Fruit fly (Drosophila melanogaster) whole organism, larva: Measurements from ENCODE around the gene dob.

Source experiments
- noc ChIP-seq: fragments of 200-800 bp; sonication (Bioruptor generic); optimal IDR thresholded peaks from 3 replicates; lab custom pipeline; 2019; ENCODE audit warnings: missing biosample characterization, mild to moderate bottlenecking, missing genetic modification characterization, moderate library complexity

dob gene

DNA sequence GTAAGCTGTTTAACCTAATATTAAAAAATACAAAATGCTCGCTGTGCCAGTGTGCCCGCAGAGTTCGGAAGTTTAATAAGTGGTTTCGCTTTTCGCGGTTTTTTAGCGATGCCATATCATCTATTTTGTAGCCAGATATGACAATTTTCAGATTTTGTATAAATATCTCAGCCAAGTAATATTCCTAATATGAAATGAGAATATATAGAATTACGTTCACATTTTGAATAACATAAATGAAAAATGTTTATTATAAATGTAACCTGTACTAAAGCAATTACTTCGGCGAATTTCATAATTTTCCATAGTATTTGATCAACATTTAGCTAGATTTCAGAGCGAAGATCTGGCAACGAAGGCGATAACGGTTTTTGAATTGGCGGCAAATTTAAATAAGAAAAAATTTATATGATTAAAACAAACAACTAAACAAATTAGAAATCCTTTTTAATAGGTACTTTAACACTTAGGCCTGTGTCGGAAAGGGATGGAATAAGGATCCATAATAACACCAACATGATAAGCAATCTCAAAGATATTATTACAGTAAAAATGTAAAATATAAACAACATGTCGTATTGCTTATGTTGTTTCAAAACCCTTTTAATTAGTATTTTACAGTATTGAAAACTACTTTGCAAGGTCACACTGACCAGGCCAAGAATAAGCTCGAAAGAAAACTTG, at the start of gene dob, which contains the start of gene opm:
TSS of gene dob (plus strand) at position 634 of the 684 bp plus-strand sequence.
TSS of gene opm (minus strand) at position 59 of the 684 bp plus-strand sequence.
- TF ChIP-seq noc (tag; lab: Kevin White, UChicago) = peak; percentile 15

DNA sequence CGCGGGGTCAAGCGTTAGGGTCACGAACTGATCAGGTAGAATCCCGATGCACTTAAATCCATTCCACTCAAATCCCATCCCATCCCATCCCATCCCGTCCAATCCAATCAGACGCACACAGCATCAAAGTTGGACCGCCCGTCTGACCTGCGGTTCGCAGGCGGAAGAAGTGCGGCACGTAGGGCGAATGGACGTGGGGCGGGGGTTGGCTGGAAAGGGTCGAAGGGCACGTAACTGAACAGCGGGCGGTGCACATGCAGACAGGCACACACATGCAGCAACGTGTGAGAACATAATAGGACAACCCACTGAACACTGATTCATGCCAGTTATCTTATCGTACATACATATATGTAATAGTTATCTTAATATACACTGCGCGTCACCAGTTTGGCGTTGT, 47.4 kb upstream of the dob start:
- TF ChIP-seq noc (tag; lab: Kevin White, UChicago) = no peak

DNA sequence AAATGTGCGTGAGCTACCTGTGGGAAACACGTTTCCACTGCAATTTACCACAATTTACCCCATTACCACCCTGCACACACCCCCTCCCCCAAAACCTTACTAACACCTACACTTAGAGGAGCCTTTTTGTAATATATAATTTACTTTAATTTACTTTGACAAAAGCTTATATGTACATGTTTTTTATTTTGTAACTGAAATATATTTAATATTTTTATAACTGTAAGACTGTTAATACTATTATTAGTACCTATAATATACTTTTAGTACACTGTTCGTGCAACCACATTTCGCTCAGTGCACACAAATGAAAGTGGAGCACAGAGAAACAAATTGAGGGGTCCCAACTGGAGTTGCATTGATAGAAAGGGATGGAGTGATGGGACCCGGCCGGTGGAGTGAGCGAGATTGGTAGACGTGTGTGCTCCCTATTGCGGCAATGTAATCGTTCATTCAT, 45.8 kb upstream of the dob start:
- TF ChIP-seq noc (tag; lab: Kevin White, UChicago) = no peak

DNA sequence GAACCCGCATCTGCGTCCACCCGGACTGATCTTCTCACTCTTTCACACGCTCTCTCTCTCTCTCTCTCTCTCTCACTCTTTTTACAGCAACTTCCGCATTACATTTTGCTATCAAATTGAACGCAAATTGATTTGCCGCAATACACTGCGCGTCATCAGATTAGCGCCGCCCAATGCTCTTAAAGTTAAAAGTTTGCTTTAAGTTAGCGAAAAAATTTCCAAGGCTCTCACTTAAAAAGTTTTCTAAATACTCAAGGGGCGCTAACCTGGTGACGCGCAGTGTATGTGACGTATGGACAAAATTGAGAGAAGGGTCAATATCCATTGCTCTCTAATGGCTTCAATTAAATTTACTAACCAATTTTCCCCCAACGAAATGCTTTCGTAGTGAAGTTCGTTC, 44.6 kb upstream of the dob start:
- TF ChIP-seq noc (tag; lab: Kevin White, UChicago) = peak; percentile 22

DNA sequence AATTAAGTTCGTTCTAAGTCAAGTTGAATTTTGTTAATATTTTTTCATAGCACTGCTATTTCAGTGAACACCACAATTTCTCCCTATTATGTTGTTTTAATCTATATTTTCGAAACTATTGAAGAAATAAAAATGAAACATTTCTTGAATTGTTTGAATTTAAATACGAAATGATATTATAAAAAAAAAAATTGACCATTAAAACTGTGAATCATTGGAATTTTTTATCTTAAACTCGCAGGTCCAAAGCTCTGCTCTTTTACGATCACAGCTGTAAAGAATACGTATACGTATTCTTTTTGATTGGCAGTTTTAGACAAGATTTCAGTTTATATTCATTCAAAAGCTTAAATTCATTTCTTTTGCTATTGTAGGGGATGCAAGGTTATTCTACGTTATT, 43.4 kb upstream of the dob start:
- TF ChIP-seq noc (tag; lab: Kevin White, UChicago) = no peak

DNA sequence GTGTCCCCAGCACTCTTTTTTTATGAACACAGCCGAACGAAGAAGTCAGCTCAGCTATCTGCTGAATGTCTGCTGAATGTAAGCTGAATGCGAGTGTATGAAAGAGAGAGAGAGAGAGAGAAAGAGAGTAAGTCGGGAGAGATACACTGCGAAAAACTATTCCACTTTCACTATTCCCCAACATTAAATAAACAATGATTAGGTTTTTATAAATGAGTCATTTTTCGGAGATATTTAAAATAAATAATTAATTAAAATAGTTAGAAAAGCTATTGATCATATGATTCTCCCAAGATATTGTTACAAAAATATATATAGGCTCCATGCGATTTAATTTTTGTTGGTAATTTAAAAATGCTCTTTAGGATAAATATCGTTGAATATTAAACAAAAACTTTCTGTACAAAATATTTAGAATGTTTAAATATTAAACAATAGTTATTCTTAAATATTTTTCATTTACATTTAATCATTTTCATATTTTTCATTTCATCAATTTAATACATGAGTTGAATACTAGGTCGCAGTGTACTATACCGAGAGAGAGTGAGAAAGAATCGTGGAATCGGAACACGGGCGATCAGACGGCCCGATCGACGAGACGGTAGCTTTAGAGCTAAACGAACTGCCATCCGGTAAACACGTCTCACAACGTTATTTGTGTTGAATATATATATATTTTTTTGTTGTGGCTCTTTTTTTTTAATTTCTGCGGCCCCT, 42.8 kb upstream of the dob start, which contains the start of gene be:
TSS of gene be (plus strand) at position 611 of the 720 bp plus-strand sequence.
- peak; percentile 87 for TF ChIP-seq noc (tag; lab: Kevin White, UChicago)

DNA sequence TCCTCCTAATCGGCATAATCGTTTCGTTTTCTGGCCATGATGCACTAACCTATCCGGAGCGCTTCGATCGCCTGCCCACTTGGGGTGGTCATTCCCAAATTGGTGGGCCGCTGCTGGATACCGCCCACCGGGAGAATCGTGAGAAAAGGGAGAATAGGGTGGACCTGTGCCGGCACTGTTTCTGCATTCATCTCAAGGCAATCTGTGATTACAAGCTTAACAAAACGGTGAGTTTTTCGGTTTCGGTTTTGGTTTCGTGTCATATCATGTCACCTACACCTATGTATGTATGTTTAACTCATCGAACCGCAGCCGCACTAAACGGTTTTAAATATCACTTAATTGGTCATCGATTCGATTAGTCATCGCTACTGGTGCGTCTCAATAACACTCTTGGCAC, 42.1 kb upstream of the dob start:
- no peak for TF ChIP-seq noc (tag; lab: Kevin White, UChicago)

DNA sequence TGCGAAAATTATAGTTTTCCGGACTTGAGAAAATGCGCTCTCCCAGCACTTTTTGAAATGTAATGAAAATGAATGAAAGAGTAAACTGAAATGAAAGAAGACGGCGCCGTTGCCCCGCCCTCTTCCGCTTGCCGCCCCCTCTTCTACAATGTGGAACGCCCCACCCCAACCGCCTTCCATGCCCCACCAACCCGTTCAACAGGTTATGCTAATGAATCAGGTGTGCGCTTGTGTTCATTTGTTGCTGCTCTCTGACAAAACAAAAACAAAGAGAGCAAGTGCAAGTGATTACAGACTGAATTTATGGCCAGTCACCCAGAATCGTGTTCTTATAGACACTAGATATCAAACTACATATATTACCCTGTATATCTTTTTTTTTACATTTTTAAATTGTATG, 41.1 kb upstream of the dob start:
- no peak for TF ChIP-seq noc (tag; lab: Kevin White, UChicago)

DNA sequence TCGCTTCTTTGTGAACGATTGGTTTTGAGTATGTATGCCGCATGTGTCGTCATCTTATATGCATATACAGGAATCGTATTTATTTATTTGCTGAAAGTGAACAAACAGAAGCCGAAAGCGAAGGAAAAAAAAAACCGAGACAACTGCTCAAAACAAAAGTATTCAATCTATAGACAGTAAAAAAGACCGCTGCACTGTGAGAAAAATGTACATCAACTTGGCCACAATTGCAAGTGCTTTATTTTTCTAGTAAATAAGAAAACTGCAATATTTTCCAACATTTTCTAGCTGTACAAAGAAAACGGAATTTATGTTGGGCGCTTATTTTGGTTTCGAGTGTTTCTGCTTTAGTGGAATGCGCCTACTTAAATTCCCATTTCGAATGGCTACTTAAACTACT, 39.9 kb upstream of the dob start:
- no peak for TF ChIP-seq noc (tag; lab: Kevin White, UChicago)

DNA sequence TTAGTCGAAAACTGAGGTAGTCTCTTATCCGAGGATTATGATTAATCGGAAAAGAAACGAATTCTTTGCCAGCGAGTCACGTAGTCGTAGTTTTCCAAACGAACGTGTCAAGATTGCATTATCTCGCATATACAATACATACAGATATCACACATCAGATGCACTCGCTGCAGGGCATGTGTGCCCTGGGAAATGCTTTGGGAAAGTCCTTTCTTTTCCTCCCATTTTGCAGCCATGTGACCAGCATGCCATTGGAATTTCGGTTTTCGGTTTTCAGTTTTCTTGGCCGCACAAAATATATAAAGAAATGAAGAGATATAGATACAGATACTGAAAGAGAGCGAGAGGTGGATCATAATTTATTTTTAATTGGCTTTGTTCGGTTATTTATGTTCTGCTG, 38.7 kb upstream of the dob start:
- TF ChIP-seq noc (tag; lab: Kevin White, UChicago) = no peak

DNA sequence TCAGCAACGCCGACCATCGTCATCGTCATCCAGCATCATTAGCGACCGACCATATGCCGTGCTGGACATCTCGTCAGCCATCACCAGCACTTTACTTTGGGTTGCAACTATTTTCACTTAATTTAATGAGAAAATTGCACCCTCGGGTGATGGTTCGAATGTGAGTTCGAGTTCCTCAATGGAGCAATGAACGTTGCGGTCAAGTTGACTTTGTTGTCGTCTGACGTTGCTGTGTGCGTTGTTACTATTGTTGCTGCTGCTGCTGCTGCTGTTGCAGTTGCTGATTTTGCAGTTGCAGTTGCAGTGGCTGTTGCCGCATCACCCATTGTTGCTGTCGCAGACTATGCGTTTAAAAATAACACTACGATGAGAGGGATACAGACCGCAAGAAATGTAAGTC, 36.9 kb upstream of the dob start:
- TF ChIP-seq noc (tag; lab: Kevin White, UChicago) = no peak

DNA sequence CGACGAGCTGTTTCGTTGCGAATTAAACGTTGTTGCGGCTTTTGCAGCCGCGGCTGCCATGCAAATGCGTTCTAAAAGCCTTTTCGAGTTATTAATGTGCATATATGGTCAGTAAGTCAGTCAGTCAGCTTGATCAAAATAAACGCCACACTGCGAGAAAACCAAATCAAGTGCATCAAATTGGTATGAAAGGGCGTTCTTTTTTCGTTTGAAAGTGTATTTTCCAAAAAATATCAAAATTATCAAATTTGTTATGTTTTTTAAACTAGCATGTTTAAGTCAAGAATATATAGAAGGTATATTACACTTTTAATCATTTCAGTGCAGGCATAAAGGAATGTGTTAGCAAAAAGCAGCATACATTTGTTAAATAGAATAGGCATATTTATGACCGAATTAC, 24.3 kb upstream of the dob start:
- no peak for TF ChIP-seq noc (tag; lab: Kevin White, UChicago)

DNA sequence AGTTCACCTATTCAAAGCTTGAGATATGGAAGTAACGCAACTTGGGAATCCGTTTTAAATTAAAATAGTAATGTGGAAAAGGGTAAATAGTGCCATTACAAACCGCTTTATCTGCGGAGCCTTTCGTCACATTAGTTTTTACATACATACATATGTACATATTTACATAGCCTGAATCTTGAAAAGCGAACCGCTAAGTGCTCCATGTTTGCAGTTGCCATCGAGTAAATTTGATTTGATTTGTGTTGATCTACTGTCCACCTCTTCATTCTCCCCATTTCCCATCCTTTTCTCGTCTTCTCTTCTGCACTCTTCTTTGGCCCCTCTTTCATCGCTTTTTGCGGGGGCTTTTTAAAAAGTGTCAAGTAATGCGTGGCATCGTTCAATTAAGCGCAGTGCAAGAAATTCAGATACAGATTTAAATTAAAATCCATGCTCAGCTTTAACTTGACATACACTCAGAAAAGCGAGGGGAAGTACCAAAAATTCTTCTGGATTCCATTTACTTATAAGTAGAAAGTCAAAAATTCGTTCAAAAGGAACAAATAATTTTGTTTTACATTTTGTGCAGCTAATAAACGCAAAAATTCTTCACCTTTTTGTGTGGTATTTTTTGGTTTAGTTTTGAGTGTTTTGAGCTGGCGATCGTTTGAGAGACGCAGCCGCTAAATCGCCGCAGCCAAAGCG, 23.7 kb upstream of the dob start:
- no peak for TF ChIP-seq noc (tag; lab: Kevin White, UChicago)

DNA sequence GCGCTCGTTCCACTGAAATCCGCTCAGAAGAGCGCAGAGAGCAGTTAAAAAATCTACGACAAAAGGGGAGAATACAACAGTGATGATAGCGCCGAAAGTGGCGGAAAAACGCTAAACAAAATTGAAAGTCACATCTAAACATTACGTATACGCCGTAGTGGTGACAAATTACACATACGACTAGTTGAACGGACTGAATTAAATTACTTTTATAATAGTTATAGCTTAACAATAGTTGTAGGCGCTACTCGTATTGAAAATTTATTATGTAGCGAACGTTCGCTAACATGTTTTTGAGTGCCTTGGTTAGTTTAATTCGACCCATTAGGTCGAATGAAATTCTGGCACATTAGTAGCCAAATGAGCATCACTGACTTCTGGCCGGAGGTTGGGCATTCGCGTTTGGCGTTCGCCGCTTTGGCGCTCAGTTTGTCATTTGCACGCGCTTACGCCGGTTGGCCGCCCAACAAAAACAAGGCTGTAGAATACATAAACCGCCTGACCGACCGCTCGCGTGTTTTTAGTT, 23.0 kb upstream of the dob start, which contains the start of gene CG5541:
TSS of gene CG5541 (plus strand) at position 424 of the 526 bp plus-strand sequence.
- TF ChIP-seq noc (tag; lab: Kevin White, UChicago) = peak; percentile 63

DNA sequence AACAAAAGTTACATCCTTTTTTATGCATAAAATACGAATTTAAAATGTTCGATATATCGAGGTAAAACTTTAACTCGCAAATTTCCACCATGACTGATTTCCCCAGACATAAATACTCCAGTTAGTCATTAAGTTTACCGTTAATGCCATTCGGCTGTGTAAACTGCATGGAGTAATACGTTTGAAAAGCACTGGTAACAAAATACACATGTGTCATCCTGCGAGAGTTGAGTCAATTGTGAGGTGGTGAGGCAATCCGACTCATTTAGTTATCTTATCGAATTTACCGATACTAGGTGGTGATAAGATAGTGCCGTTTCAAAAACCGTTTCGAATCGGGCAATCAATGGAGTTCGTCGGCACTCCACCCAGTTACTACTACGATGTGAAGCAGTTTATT, 21.2 kb upstream of the dob start:
- TF ChIP-seq noc (tag; lab: Kevin White, UChicago) = no peak

DNA sequence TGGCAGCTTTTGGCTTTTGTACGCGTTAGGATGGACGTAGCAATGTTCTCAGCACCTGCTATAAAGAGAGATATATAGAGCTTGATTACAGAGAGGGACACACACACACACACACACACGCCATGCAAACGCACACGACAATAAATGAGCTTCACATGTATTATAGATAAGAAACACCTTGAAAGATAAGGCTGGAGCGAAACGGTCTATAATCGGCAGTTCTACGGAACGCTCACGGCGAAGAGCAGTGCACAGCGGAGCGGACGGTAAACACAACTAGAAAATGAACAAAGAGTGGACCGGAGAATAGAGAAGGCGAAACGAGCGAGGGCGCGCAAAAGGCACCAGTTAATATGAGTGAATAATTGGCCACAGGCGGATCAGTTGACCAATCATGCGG, 18.1 kb upstream of the dob start:
- TF ChIP-seq noc (tag; lab: Kevin White, UChicago) = peak; percentile 48
